Worm (Caenorhabditis elegans): Measurements from ENCODE around the gene E02C12.11.

E02C12.11 gene

DNA sequence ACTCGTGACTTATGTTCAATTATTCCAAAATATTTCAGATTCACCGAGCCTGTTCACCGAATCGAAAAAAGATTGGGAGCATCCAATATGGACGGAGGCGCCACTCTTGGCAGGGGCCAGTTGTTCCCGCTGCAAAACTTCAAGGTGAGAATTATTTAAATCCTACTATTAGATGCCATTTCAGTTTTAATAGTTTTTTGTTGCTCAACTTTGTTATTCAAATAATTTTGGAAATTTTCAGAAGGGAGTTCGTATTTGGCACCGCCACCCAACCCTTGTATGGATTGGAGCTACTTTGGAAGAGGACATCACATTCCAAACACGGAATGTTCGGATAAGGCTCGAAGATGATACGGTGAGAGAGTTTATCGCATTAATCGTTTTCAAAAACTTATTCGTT, 6.4 kb upstream of the E02C12.11 start, which contains the start of gene hum-2:
TSS of gene hum-2 (plus strand) at position 33 of the 400 bp plus-strand sequence.
- TF ChIP-seq elt-3 (tag; optimal IDR thresholded peaks at IDR 0.05) (no peak), ama-1 (optimal IDR thresholded peaks at IDR 0.05) (no peak), eor-1 (tag; optimal IDR thresholded peaks at IDR 0.05) (no peak), pha-4 (tag; optimal IDR thresholded peaks at IDR 0.05) (no peak), nhr-237 (tag; optimal IDR thresholded peaks at IDR 0.05) (no peak), jun-1 (tag; optimal IDR thresholded peaks at IDR 0.05) (no peak)

DNA sequence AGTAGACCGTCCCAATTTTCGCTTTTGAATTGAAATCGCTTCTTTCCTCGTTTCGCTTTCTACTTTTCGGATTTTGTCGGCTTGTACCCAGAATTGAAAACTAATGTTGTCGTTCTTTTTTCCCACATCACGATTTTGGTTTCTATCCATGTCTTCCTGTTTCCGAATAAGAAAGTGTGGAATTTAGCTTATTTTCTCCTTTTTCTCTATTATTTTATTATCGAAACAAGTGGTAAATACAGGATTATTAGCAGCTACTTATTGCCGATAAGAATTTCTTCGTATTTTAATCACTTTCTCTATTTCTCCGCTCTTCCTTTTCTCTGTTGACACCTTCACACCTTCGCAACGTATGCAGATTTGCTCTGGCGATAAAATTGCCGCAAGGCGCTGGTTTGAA, 5.2 kb upstream of the E02C12.11 start:
- TF ChIP-seq fos-1 (tag; optimal IDR thresholded peaks at IDR 0.05) (no peak), lin-15B (tag; optimal IDR thresholded peaks at IDR 0.05) (no peak), sea-2 (GFP tag; optimal IDR thresholded peaks at IDR 0.05) (no peak), nhr-28 (tag; optimal IDR thresholded peaks at IDR 0.05) (no peak), unc-62 (GFP tag; optimal IDR thresholded peaks at IDR 0.05) (no peak), tbx-2 (tag; optimal IDR thresholded peaks at IDR 0.05) (no peak), nhr-76 (tag; optimal IDR thresholded peaks at IDR 0.05) (no peak), ZK546.5 (tag; optimal IDR thresholded peaks at IDR 0.05) (no peak), ztf-11 (tag; optimal IDR thresholded peaks at IDR 0.05) (no peak), unc-39 (tag; optimal IDR thresholded peaks at IDR 0.05) (no peak), jun-1 (tag; optimal IDR thresholded peaks at IDR 0.05) (no peak), fkh-10 (GFP tag; optimal IDR thresholded peaks at IDR 0.05) (no peak), nhr-77 (tag; optimal IDR thresholded peaks at IDR 0.05) (no peak), nhr-12 (tag; optimal IDR thresholded peaks at IDR 0.05) (no peak)

DNA sequence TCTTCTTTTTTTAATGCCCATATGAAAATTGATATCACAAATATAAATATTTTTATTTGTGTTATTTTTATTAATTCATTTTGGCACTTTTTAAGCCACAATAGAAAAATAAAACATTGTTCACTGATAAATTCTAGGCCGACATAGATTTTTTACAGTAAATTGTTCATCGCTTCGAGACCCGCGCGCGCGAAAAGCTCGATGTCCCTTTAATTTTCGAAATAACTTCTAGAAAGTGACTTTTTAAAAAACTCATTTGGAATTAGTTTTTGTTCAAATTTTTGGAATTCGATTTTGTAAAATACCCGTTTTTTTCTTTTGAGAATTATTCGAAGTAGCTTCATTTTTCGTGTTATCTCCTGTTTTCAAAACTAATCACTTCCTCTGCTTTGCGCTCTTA, 4.7 kb upstream of the E02C12.11 start:
- no peak for TF ChIP-seq nhr-237 (tag; optimal IDR thresholded peaks at IDR 0.05)
- TF ChIP-seq hmg-11 (tag; optimal IDR thresholded peaks at IDR 0.05): no peak
- TF ChIP-seq eor-1 (tag; optimal IDR thresholded peaks at IDR 0.05): no peak
- no peak for TF ChIP-seq nhr-76 (tag; optimal IDR thresholded peaks at IDR 0.05)
- no peak for TF ChIP-seq skn-1 (tag; optimal IDR thresholded peaks at IDR 0.05)
- no peak for TF ChIP-seq fkh-2 (tag; optimal IDR thresholded peaks at IDR 0.05)
- TF ChIP-seq nfya-1 (tag; optimal IDR thresholded peaks at IDR 0.05; ENCODE audit: insufficient read depth): no peak
- TF ChIP-seq nhr-25 (tag; optimal IDR thresholded peaks at IDR 0.05): no peak
- no peak for TF ChIP-seq nhr-77 (tag; optimal IDR thresholded peaks at IDR 0.05)
- TF ChIP-seq sea-2 (GFP tag; optimal IDR thresholded peaks at IDR 0.05): no peak
- TF ChIP-seq mml-1 (tag; optimal IDR thresholded peaks at IDR 0.05): no peak
- TF ChIP-seq nhr-23 (tag; optimal IDR thresholded peaks at IDR 0.05): no peak
- no peak for TF ChIP-seq snpc-4 (tag; optimal IDR thresholded peaks at IDR 0.05)
- TF ChIP-seq fkh-10 (GFP tag; optimal IDR thresholded peaks at IDR 0.05): no peak

- TF ChIP-seq pha-4 (tag; optimal IDR thresholded peaks at IDR 0.05) (peak; percentile 55), nhr-12 (tag; optimal IDR thresholded peaks at IDR 0.05) (no peak), egl-27 (tag; optimal IDR thresholded peaks at IDR 0.05) (no peak), elt-2 (tag; optimal IDR thresholded peaks at IDR 0.05) (peak; percentile 43), fkh-10 (GFP tag; optimal IDR thresholded peaks at IDR 0.05) (no peak), mdl-1 (tag; optimal IDR thresholded peaks at IDR 0.05) (no peak)
Measured at ce11 chrV:9382538-9383328, 3.0 kb upstream of the E02C12.11 start.

DNA sequence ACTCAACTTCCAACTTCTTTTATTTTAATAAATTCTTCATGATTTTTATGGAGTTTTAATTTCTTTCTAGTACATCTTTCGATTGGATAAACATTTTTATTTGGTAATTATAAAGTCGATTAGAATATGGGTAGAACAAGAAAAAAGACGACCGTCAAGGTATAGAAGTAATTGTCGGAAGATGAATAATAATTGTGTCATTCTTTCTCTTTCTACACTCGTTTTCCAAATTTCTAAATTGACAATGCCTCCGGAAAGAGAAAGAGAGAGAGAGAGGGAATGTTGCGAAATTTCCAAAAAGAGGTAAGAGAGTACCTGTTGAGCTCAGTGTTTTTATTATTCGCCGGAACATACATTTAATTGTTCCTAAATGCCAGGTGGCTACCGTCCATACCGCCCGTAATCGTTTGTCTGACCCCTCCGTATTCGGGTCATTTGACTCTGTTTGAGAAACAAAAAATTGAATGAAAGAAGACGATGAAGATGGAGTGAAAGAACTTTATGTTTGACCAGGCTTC, 2.2 kb upstream of the E02C12.11 start, which contains the start of gene E02C12.12:
TSS of gene E02C12.12 (minus strand) at position 468 of the 518 bp plus-strand sequence.
- TF ChIP-seq ceh-82 (tag; optimal IDR thresholded peaks at IDR 0.05) (no peak), ztf-4 (tag; optimal IDR thresholded peaks at IDR 0.05) (no peak), mml-1 (tag; optimal IDR thresholded peaks at IDR 0.05) (no peak), lsy-12 (tag; optimal IDR thresholded peaks at IDR 0.05) (no peak), nhr-28 (tag; optimal IDR thresholded peaks at IDR 0.05) (no peak), nhr-67 (tag; optimal IDR thresholded peaks at IDR 0.05) (no peak)

Data from whole organism, L3 larva.